Worm (Caenorhabditis elegans) whole organism, young adult: Measurements from ENCODE around the gene W06A7.2.

ENCODE experiments used
- B0035.1 ChIP-seq: sonication (generic microtip); optimal IDR thresholded peaks from 2 replicates; lab custom pipeline; 2016; ENCODE audit warnings: missing genetic modification characterization, mild to moderate bottlenecking, missing compliant biosample characterization, missing genotype, missing genetic modification reagents
- D2030.7 ChIP-seq: fragments of 200-800 bp; sonication (Bioruptor generic); IDR thresholded peaks from 2 replicates; pipeline ENCODE4 v1.3.6; 2022; ENCODE audit warnings: missing genetic modification reagents, missing genetic modification characterization, missing compliant biosample characterization
- F33H1.4 ChIP-seq: fragments of 200-800 bp; sonication (Bioruptor generic); IDR thresholded peaks from 2 replicates; pipeline ENCODE4 v1.3.6; 2022; ENCODE audit warnings: missing genetic modification reagents, missing genetic modification characterization, missing compliant biosample characterization
- F52B5.7 ChIP-seq: sonication (generic microtip); optimal IDR thresholded peaks from 2 replicates; lab custom pipeline; 2016; ENCODE audit warnings: mild to moderate bottlenecking, missing genetic modification characterization, missing compliant biosample characterization
- K12H6.12 ChIP-seq: fragments of 200-800 bp; sonication (Bioruptor generic); optimal IDR thresholded peaks from 2 replicates; lab custom pipeline; 2018; ENCODE audit warnings: mild to moderate bottlenecking, missing genetic modification characterization, missing compliant biosample characterization
- Y95B8A.8 ChIP-seq: fragments of 200-800 bp; sonication (Bioruptor generic); IDR thresholded peaks from 2 replicates; pipeline ENCODE4 v1.3.6; 2022; ENCODE audit warnings: missing genetic modification reagents, missing genetic modification characterization, missing compliant biosample characterization
- aptf-3 ChIP-seq: fragments of 200-800 bp; sonication (Bioruptor generic); IDR thresholded peaks from 2 replicates; pipeline ENCODE4 v1.3.6; 2022; ENCODE audit warnings: missing genetic modification characterization, missing compliant biosample characterization
- attf-6 ChIP-seq: fragments of 200-800 bp; sonication (Bioruptor generic); IDR thresholded peaks from 2 replicates; pipeline ENCODE4 v1.3.6; 2022; ENCODE audit warnings: missing genetic modification reagents, missing genetic modification characterization, missing compliant biosample characterization
- bed-2 ChIP-seq: fragments of 200-800 bp; sonication (Bioruptor generic); IDR thresholded peaks from 2 replicates; pipeline ENCODE4 v1.3.6; 2022; ENCODE audit warnings: missing genetic modification reagents, missing genetic modification characterization, missing compliant biosample characterization
- ceh-79 ChIP-seq: sonication (generic microtip); optimal IDR thresholded peaks from 2 replicates; lab custom pipeline; 2017; ENCODE audit warnings: mild to moderate bottlenecking, missing genetic modification characterization, missing compliant biosample characterization
- die-1 ChIP-seq: sonication (generic microtip); optimal IDR thresholded peaks from 2 replicates; lab custom pipeline; 2016; ENCODE audit warnings: missing genotype, mild to moderate bottlenecking, missing genetic modification characterization, missing compliant biosample characterization
- dox-1 ChIP-seq: fragments of 200-800 bp; sonication (Bioruptor generic); IDR thresholded peaks from 2 replicates; pipeline ENCODE4 v1.3.6; 2022; ENCODE audit warnings: missing genetic modification reagents, missing genetic modification characterization, missing compliant biosample characterization
- dpff-1 ChIP-seq: sonication (generic microtip); optimal IDR thresholded peaks from 2 replicates; lab custom pipeline; 2017; ENCODE audit warnings: mild to moderate bottlenecking, missing genetic modification characterization, missing compliant biosample characterization
- dpl-1 ChIP-seq: fragments of 150-350 bp; optimal IDR thresholded peaks from 2 replicates; lab custom pipeline; 2014; ENCODE audit warnings: missing biosample characterization, missing genetic modification reagents, missing genetic modification characterization
- ekl-4 ChIP-seq: fragments of 200-800 bp; sonication (Bioruptor generic); IDR thresholded peaks from 2 replicates; pipeline ENCODE4 v1.3.6; 2022; ENCODE audit warnings: missing genetic modification reagents, missing genetic modification characterization, missing compliant biosample characterization
- ets-4 ChIP-seq: fragments of 200-800 bp; sonication (Bioruptor generic); optimal IDR thresholded peaks from 2 replicates; lab custom pipeline; 2018; ENCODE audit warnings: mild to moderate bottlenecking, missing genetic modification characterization, missing compliant biosample characterization
- fkh-3 ChIP-seq: sonication (generic microtip); optimal IDR thresholded peaks from 2 replicates; lab custom pipeline; 2016; ENCODE audit warnings: mild to moderate bottlenecking, missing genetic modification characterization, missing compliant biosample characterization
- lag-1 ChIP-seq: fragments of 200-800 bp; sonication (Bioruptor generic); IDR thresholded peaks from 2 replicates; pipeline ENCODE4 v1.3.6; 2022; ENCODE audit warnings: missing genetic modification reagents, missing genetic modification characterization, missing compliant biosample characterization
- lin-40 ChIP-seq: sonication (generic microtip); optimal IDR thresholded peaks from 2 replicates; lab custom pipeline; 2016; ENCODE audit warnings: missing genetic modification characterization, mild to moderate bottlenecking, missing compliant biosample characterization, missing genotype, missing genetic modification reagents
- lin-54 ChIP-seq: fragments of 200-800 bp; sonication (Bioruptor generic); optimal IDR thresholded peaks from 2 replicates; lab custom pipeline; 2018; ENCODE audit warnings: mild to moderate bottlenecking, missing genetic modification characterization, missing compliant biosample characterization
- lsy-27 ChIP-seq: sonication (generic microtip); optimal IDR thresholded peaks from 2 replicates; lab custom pipeline; 2017; ENCODE audit warnings: missing genetic modification characterization, mild to moderate bottlenecking, missing compliant biosample characterization, antibody characterized with exemption, missing genotype, borderline replicate concordance; ENCODE audit not compliant: insufficient read depth
- madf-3 ChIP-seq: fragments of 200-800 bp; sonication (Bioruptor generic); IDR thresholded peaks from 2 replicates; pipeline ENCODE4 v1.3.6; 2022; ENCODE audit warnings: missing genetic modification reagents, missing genetic modification characterization, missing compliant biosample characterization
- pbrm-1 ChIP-seq: fragments of 200-800 bp; sonication (Bioruptor generic); IDR thresholded peaks from 2 replicates; pipeline ENCODE4 v1.3.6; 2022; ENCODE audit warnings: missing genetic modification reagents, missing genetic modification characterization, missing compliant biosample characterization
- pha-4 ChIP-seq: fragments of 150-350 bp; sonication (generic microtip); optimal IDR thresholded peaks from 2 replicates; lab custom pipeline; 2014; ENCODE audit warnings: missing biosample characterization, missing genetic modification reagents, missing genetic modification characterization
- tbp1 ChIP-seq: fragments of 200-800 bp; sonication (Bioruptor generic); optimal IDR thresholded peaks from 2 replicates; lab custom pipeline; 2018; ENCODE audit warnings: mild to moderate bottlenecking, missing genetic modification characterization, missing compliant biosample characterization
- xnd-1 ChIP-seq: sonication (generic microtip); optimal IDR thresholded peaks from 2 replicates; lab custom pipeline; 2016; ENCODE audit warnings: missing genotype, missing genetic modification reagents, missing genetic modification characterization, missing compliant biosample characterization

Gene W06A7.2

ce11 chrV:14859380-14859779 is 37.7 kb downstream of the W06A7.2 start:
- TF ChIP-seq pha-4, result no peak
- TF ChIP-seq lsy-27 (tag; lab: Kevin White, UChicago), result no peak
- TF ChIP-seq, all 124 proteins: peak for 0

DNA sequence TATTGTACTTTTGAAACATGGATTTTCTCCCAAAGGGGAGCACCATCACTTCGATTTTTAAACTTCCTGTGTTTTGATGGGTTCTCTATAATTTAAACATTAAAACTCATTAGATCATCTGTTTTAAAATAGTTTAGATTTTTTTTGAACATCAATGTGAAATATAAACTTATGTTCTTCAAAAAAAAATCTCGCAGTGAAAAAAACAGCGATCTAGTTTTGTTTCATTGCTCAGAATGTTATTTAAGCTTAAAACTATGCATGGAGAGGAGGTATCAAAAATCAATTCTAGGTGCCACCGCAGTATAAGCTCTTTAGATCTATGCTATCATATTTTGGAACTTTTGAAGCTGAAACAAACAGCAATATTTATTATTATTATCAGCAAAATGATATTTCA is 46.5 kb downstream of the W06A7.2 start, which contains the start of gene gcy-14:
Gene gcy-14, minus strand, starts transcription at position 101 of the 400 bp plus-strand sequence.
- no peak for TF ChIP-seq pbrm-1 (GFP tag; lab: Robert Waterston, UW)
- TF ChIP-seq ets-4 (GFP tag; lab: Kevin White, UChicago), result no peak
- no peak for TF ChIP-seq aptf-3 (GFP tag; lab: Robert Waterston, UW)
- no peak for TF ChIP-seq dpl-1 (GFP tag; lab: Kevin White, UChicago)
- no peak for TF ChIP-seq B0035.1 (tag; lab: Kevin White, UChicago)
- no peak for TF ChIP-seq dpff-1 (tag; lab: Kevin White, UChicago)
- TF ChIP-seq dox-1 (GFP tag; lab: Robert Waterston, UW), result no peak
- no peak for TF ChIP-seq D2030.7 (GFP tag; lab: Robert Waterston, UW)
- no peak for TF ChIP-seq ekl-4
- no peak for TF ChIP-seq lin-54
- no peak for TF ChIP-seq attf-6 (GFP tag; lab: Robert Waterston, UW)
- no peak for TF ChIP-seq die-1 (tag; lab: Kevin White, UChicago)
- no peak for TF ChIP-seq F52B5.7
- no peak for TF ChIP-seq ceh-79 (tag; lab: Kevin White, UChicago)
- no peak for TF ChIP-seq fkh-3
- TF ChIP-seq lin-40 (tag; lab: Kevin White, UChicago), result no peak
- TF ChIP-seq tbp1 (GFP tag; lab: Kevin White, UChicago), result no peak
- TF ChIP-seq madf-3 (GFP tag; lab: Robert Waterston, UW), result no peak

- no peak for TF ChIP-seq madf-3 (GFP tag; lab: Robert Waterston, UW)
- TF ChIP-seq F33H1.4 (GFP tag; lab: Robert Waterston, UW), result no peak
- no peak for TF ChIP-seq pha-4
- no peak for TF ChIP-seq K12H6.12 (tag; lab: Kevin White, UChicago)
- no peak for TF ChIP-seq dox-1 (GFP tag; lab: Robert Waterston, UW)
- no peak for TF ChIP-seq bed-2 (GFP tag; lab: Robert Waterston, UW)
- TF ChIP-seq lag-1, result no peak
- TF ChIP-seq Y95B8A.8 (GFP tag; lab: Robert Waterston, UW), result no peak
- no peak for TF ChIP-seq xnd-1
- TF ChIP-seq attf-6 (GFP tag; lab: Robert Waterston, UW), result no peak
These were observed 49.7 kb downstream of the W06A7.2 start, which contains the start of gene ZC412.3 for ce11 chrV:14871365-14871764. Gene ZC412.3, minus strand, starts transcription at chrV:14871547.
